Fruit fly (Drosophila melanogaster): ENCODE measurements around the gene eff.

DNA sequence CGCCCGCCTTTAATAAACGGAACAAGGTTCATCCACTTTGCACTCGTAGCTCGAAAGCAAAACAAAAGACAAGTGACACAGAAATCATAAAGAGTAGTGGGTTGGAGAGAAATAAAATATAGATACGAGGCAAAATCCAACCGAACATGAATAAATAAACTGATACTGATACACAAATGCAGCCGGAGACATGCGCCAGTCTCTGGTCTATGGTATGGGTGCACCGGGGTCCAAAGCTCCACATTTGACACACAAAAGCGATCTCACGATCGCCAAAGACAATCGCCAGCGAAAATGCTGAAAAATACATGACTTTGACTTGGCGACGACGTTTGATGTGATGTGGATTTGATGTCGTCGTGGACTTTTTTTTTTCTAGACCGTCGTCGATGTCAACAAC, 35.8 kb downstream of the eff start:
- no peak for TF ChIP-seq CG11762 (GFP tag; optimal IDR thresholded peaks at IDR 0.05; ENCODE audit: insufficient read depth)
- no peak for TF ChIP-seq CG10631 (GFP tag; optimal IDR thresholded peaks at IDR 0.05)
- no peak for TF ChIP-seq lz (GFP tag; optimal IDR thresholded peaks at IDR 0.05)
- no peak for TF ChIP-seq CG11294 (GFP tag; IDR thresholded peaks at IDR 0.05)
- TF ChIP-seq CG6792 (GFP tag; optimal IDR thresholded peaks at IDR 0.05) = no peak
- TF ChIP-seq CG6854 (GFP tag; optimal IDR thresholded peaks at IDR 0.05) = no peak
- TF ChIP-seq Lpt (GFP tag; optimal IDR thresholded peaks at IDR 0.05) = no peak
- TF ChIP-seq acj6 (GFP tag; optimal IDR thresholded peaks at IDR 0.05) = no peak
- no peak for TF ChIP-seq CG16779 (tag; optimal IDR thresholded peaks at IDR 0.05)
- TF ChIP-seq cyc (GFP tag; optimal IDR thresholded peaks at IDR 0.05) = no peak
- no peak for TF ChIP-seq Ets21C (GFP tag; optimal IDR thresholded peaks at IDR 0.05)
- no peak for TF ChIP-seq Sox15 (GFP tag; optimal IDR thresholded peaks at IDR 0.05)
- no peak for TF ChIP-seq Sox102F (GFP tag; optimal IDR thresholded peaks at IDR 0.05)
